Worm (Caenorhabditis elegans): Measurements from ENCODE around the gene Y37B11A.3.

DNA sequence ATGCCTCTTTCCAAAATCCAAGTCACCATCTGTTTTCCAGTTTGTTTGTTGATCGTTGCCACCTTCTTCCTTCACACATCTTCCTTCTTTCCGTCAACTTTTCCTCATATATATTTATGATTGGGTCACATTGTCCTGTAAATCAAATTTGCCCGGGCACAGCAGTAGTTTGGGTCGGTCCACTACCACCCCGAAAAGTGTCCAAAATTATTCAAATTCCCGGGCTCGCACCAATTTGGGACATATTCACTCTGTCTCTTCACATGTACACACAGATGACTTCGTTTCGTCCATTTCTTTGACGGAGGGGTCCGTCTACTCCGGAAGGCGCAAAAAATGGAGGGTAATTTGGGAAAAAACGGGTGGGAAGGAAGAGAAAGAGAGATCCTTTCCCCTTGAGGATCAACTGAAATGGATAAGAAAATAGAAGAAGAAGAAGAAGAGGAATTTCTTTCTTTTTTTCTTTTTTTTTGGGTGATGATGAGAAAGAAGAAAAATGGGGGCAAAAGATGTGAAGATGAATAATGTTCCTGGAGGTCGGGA, 41.8 kb upstream of the Y37B11A.3 start:
- no peak for TF ChIP-seq lin-39 (tag; optimal IDR thresholded peaks at IDR 0.05)
- TF ChIP-seq nhr-21 (tag; optimal IDR thresholded peaks at IDR 0.05): no peak
- no peak for TF ChIP-seq ama-1 (optimal IDR thresholded peaks at IDR 0.05)
- no peak for TF ChIP-seq R02D3.7 (tag; optimal IDR thresholded peaks at IDR 0.05)
- no peak for TF ChIP-seq lsy-2 (tag; optimal IDR thresholded peaks at IDR 0.05)
- TF ChIP-seq zag-1 (tag; optimal IDR thresholded peaks at IDR 0.05): peak; percentile 3
- TF ChIP-seq crh-2 (tag; optimal IDR thresholded peaks at IDR 0.05): no peak
- no peak for TF ChIP-seq lin-11 (tag; optimal IDR thresholded peaks at IDR 0.05)
- TF ChIP-seq mdl-1 (tag; optimal IDR thresholded peaks at IDR 0.05): no peak
- TF ChIP-seq nhr-11 (tag; optimal IDR thresholded peaks at IDR 0.05): no peak
- TF ChIP-seq fos-1 (tag; optimal IDR thresholded peaks at IDR 0.05): no peak

Measured in whole organism, L2 larva.